Worm (Caenorhabditis elegans): Measurements from ENCODE around the gene fipr-28.

- TF ChIP-seq B0310.2 (tag; optimal IDR thresholded peaks at IDR 0.05) (no peak), pes-1 (GFP tag; IDR thresholded peaks at IDR 0.05) (no peak), ama-1 (optimal IDR thresholded peaks at IDR 0.05) (no peak), tbx-37 (GFP tag; conservative IDR thresholded peaks at IDR 0.05) (no peak), hnd-1 (tag; optimal IDR thresholded peaks at IDR 0.05) (no peak), sea-1 (GFP tag; conservative IDR thresholded peaks at IDR 0.05) (no peak)
These were observed 16.0 kb downstream of the fipr-28 start for ce11 chrIV:16643782-16644181.

Data from whole organism, early embryonic.